Fruit fly (Drosophila melanogaster) whole organism, embryonic: ENCODE measurements around the gene Rip11.

Experiments used
- ATbp ChIP-seq: fragments of 200-800 bp; sonication (Bioruptor generic); optimal IDR thresholded peaks from 2 replicates; lab custom pipeline; 2017; ENCODE audit warnings: missing biosample characterization, mild to moderate bottlenecking, missing genetic modification characterization, missing genetic modification reagents
- Adf1 ChIP-seq: fragments of 200-800 bp; sonication (Bioruptor generic); IDR thresholded peaks from 2 replicates; pipeline ENCODE4 v1.3.6; 2022; ENCODE audit warnings: missing biosample characterization, missing genetic modification characterization
- Bdp1 ChIP-seq: fragments of 200-800 bp; sonication (Bioruptor generic); optimal IDR thresholded peaks from 3 replicates; lab custom pipeline; 2016; ENCODE audit warnings: missing biosample characterization, missing genetic modification characterization
- Blimp-1 ChIP-seq: fragments of 200-800 bp; sonication (Bioruptor generic); optimal IDR thresholded peaks from 3 replicates; lab custom pipeline; 2018; ENCODE audit warnings: missing biosample characterization, missing genetic modification characterization, mild to moderate bottlenecking, moderate library complexity, missing genetic modification reagents
- BtbVII ChIP-seq: fragments of 200-800 bp; sonication (Bioruptor generic); optimal IDR thresholded peaks from 3 replicates; lab custom pipeline; 2017; ENCODE audit warnings: missing biosample characterization, mild to moderate bottlenecking, missing genetic modification characterization
- CG10366 ChIP-seq: fragments of 200-800 bp; sonication (Bioruptor generic); IDR thresholded peaks from 2 replicates; pipeline ENCODE4 v1.3.6; 2022; ENCODE audit warnings: missing biosample characterization, missing genetic modification characterization
- CG11093 ChIP-seq: fragments of 200-800 bp; sonication (Bioruptor generic); IDR thresholded peaks from 3 replicates; pipeline ENCODE4 v1.3.6; 2022; ENCODE audit warnings: missing biosample characterization, missing genetic modification characterization
- CG12219 ChIP-seq: fragments of 200-800 bp; sonication (Bioruptor generic); optimal IDR thresholded peaks from 3 replicates; lab custom pipeline; 2018; ENCODE audit warnings: missing biosample characterization, mild to moderate bottlenecking, missing genetic modification characterization
- CG12769 ChIP-seq: fragments of 200-800 bp; sonication (Bioruptor generic); optimal IDR thresholded peaks from 2 replicates; lab custom pipeline; 2019; ENCODE audit warnings: missing biosample characterization, mild to moderate bottlenecking, missing genetic modification characterization, moderate library complexity
- CG13424 ChIP-seq: fragments of 200-800 bp; sonication (Bioruptor generic); optimal IDR thresholded peaks from 2 replicates; lab custom pipeline; 2019; ENCODE audit warnings: missing biosample characterization, mild to moderate bottlenecking, missing genetic modification characterization, moderate library complexity
- CG13775 ChIP-seq: fragments of 200-800 bp; sonication (Bioruptor generic); optimal IDR thresholded peaks from 3 replicates; lab custom pipeline; 2017; ENCODE audit warnings: missing biosample characterization, mild to moderate bottlenecking, missing genetic modification characterization
- CG16863 ChIP-seq: fragments of 200-800 bp; sonication (Bioruptor generic); optimal IDR thresholded peaks from 3 replicates; lab custom pipeline; 2016; ENCODE audit warnings: missing biosample characterization, missing genetic modification characterization
- CG17361 ChIP-seq: fragments of 200-800 bp; sonication (Bioruptor generic); IDR thresholded peaks from 3 replicates; pipeline ENCODE4 v1.3.6; 2022; ENCODE audit warnings: missing biosample characterization, missing genetic modification characterization
- CG17912 ChIP-seq: fragments of 200-800 bp; sonication (Bioruptor generic); optimal IDR thresholded peaks from 2 replicates; lab custom pipeline; 2018; ENCODE audit warnings: missing biosample characterization, mild to moderate bottlenecking, missing genetic modification characterization
- CG18262 ChIP-seq: fragments of 200-800 bp; optimal IDR thresholded peaks from 3 replicates; lab custom pipeline; 2019; ENCODE audit warnings: missing biosample characterization, mild to moderate bottlenecking, missing genetic modification characterization, moderate library complexity
- CG2678 ChIP-seq: fragments of 200-800 bp; sonication (Bioruptor generic); optimal IDR thresholded peaks from 3 replicates; lab custom pipeline; 2019; ENCODE audit warnings: missing biosample characterization, mild to moderate bottlenecking, missing genetic modification characterization, moderate library complexity
- CG5180 ChIP-seq: fragments of 200-800 bp; sonication (Bioruptor generic); optimal IDR thresholded peaks from 3 replicates; lab custom pipeline; 2017; ENCODE audit warnings: missing biosample characterization, missing genetic modification characterization, mild to moderate bottlenecking, moderate library complexity, missing genetic modification reagents
- CG6689 ChIP-seq: fragments of 200-800 bp; sonication (Bioruptor generic); IDR thresholded peaks from 2 replicates; pipeline ENCODE4 v1.3.6; 2022; ENCODE audit warnings: missing biosample characterization, missing genetic modification characterization
- CG7372 ChIP-seq: fragments of 200-800 bp; sonication (Bioruptor generic); IDR thresholded peaks from 2 replicates; pipeline ENCODE4 v1.3.6; 2022; ENCODE audit warnings: missing biosample characterization, missing genetic modification characterization
- Camta ChIP-seq: fragments of 200-800 bp; sonication (Bioruptor generic); optimal IDR thresholded peaks from 2 replicates; lab custom pipeline; 2016; ENCODE audit warnings: missing biosample characterization, missing genetic modification characterization
- CoRest ChIP-seq: fragments of 200-800 bp; sonication (Bioruptor generic); optimal IDR thresholded peaks from 3 replicates; lab custom pipeline; 2018; ENCODE audit warnings: missing biosample characterization, mild to moderate bottlenecking, missing genetic modification characterization, moderate library complexity
- E2f1 ChIP-seq: fragments of 200-800 bp; sonication (Bioruptor generic); IDR thresholded peaks from 2 replicates; pipeline ENCODE4 v1.3.6; 2022; ENCODE audit warnings: missing biosample characterization, missing genetic modification characterization
- ERR ChIP-seq: fragments of 200-800 bp; sonication (Bioruptor generic); optimal IDR thresholded peaks from 2 replicates; lab custom pipeline; 2016; ENCODE audit warnings: missing biosample characterization, missing genetic modification characterization
- HLH54F ChIP-seq: fragments of 200-800 bp; sonication (Bioruptor generic); optimal IDR thresholded peaks from 3 replicates; lab custom pipeline; 2016; ENCODE audit warnings: missing biosample characterization, missing genetic modification characterization
- Hand ChIP-seq: fragments of 200-800 bp; sonication (Bioruptor generic); optimal IDR thresholded peaks from 2 replicates; lab custom pipeline; 2017; ENCODE audit warnings: mild to moderate bottlenecking, missing biosample characterization, missing genetic modification reagents, missing genetic modification characterization
- Nf-YA ChIP-seq: fragments of 200-800 bp; sonication (Bioruptor generic); IDR thresholded peaks from 2 replicates; pipeline ENCODE4 v1.3.6; 2022; ENCODE audit warnings: missing biosample characterization, missing genetic modification characterization
- Opbp ChIP-seq: fragments of 200-800 bp; sonication (Bioruptor generic); IDR thresholded peaks from 3 replicates; pipeline ENCODE4 v1.3.6; 2022; ENCODE audit warnings: missing biosample characterization, missing genetic modification characterization; ENCODE audit not compliant: partially characterized antibody
- Rfx ChIP-seq: fragments of 200-800 bp; sonication (Bioruptor generic); IDR thresholded peaks from 2 replicates; pipeline ENCODE4 v1.3.6; 2022; ENCODE audit warnings: missing biosample characterization, missing genetic modification characterization
- Sox102F ChIP-seq: fragments of 200-800 bp; sonication (Bioruptor generic); optimal IDR thresholded peaks from 2 replicates; lab custom pipeline; 2018; ENCODE audit warnings: missing biosample characterization, mild to moderate bottlenecking, missing genetic modification characterization, moderate library complexity
- Tbp ChIP-seq: fragments of >200 bp; optimal IDR thresholded peaks from 2 replicates; lab custom pipeline; 2018; ENCODE audit warnings: missing biosample characterization, missing genetic modification characterization
- Usf ChIP-seq: fragments of 200-800 bp; sonication (Bioruptor generic); optimal IDR thresholded peaks from 2 replicates; lab custom pipeline; 2017; ENCODE audit warnings: missing genotype, missing biosample characterization, missing genetic modification characterization
- abd-A ChIP-seq: fragments of 200-800 bp; sonication (Bioruptor generic); optimal IDR thresholded peaks from 3 replicates; lab custom pipeline; 2019; ENCODE audit warnings: missing biosample characterization, mild to moderate bottlenecking, missing genetic modification characterization, moderate library complexity
- bsh ChIP-seq, 2 experiments: fragments of 200-800 bp; sonication (Bioruptor generic); optimal IDR thresholded peaks; 2 replicates each; lab custom pipeline; 2017 to 2018; ENCODE audit warnings: mild to moderate bottlenecking in 2 of 2, missing biosample characterization in 2 of 2, missing genetic modification characterization in 2 of 2, moderate library complexity in 1 of 2
- cato ChIP-seq: fragments of 200-800 bp; sonication (Bioruptor generic); optimal IDR thresholded peaks from 2 replicates; lab custom pipeline; 2016; ENCODE audit warnings: missing biosample characterization, missing genetic modification characterization, borderline replicate concordance
- cg ChIP-seq: fragments of 200-800 bp; sonication (Bioruptor generic); optimal IDR thresholded peaks from 3 replicates; lab custom pipeline; 2019; ENCODE audit warnings: missing biosample characterization, mild to moderate bottlenecking, missing genetic modification characterization, moderate library complexity
- chinmo ChIP-seq: fragments of 200-800 bp; sonication (Bioruptor generic); IDR thresholded peaks from 4 replicates; pipeline ENCODE4 v1.3.6; 2022; ENCODE audit warnings: missing biosample characterization, missing genetic modification characterization; ENCODE audit not compliant: partially characterized antibody
- dysf ChIP-seq: fragments of 200-800 bp; sonication (Bioruptor generic); IDR thresholded peaks from 3 replicates; pipeline ENCODE4 v1.3.6; 2022; ENCODE audit warnings: missing biosample characterization, missing genetic modification characterization
- gce ChIP-seq: fragments of 200-800 bp; sonication (Bioruptor generic); IDR thresholded peaks from 3 replicates; pipeline ENCODE4 v1.3.6; 2022; ENCODE audit warnings: missing biosample characterization, missing genetic modification characterization
- grn ChIP-seq: fragments of 200-800 bp; sonication (Bioruptor generic); optimal IDR thresholded peaks from 3 replicates; lab custom pipeline; 2017; ENCODE audit warnings: missing biosample characterization, missing genetic modification characterization
- gsb ChIP-seq: fragments of 200-800 bp; sonication (Bioruptor generic); IDR thresholded peaks from 2 replicates; pipeline ENCODE4 v1.3.6; 2022; ENCODE audit warnings: missing biosample characterization, missing genetic modification characterization
- hb ChIP-seq: fragments of 200-800 bp; sonication (Bioruptor generic); IDR thresholded peaks from 3 replicates; pipeline ENCODE4 v1.3.6; 2022; ENCODE audit warnings: missing biosample characterization, missing genetic modification characterization; ENCODE audit not compliant: partially characterized antibody
- ind ChIP-seq: fragments of 200-800 bp; sonication (Bioruptor generic); optimal IDR thresholded peaks from 3 replicates; lab custom pipeline; 2016; ENCODE audit warnings: missing biosample characterization, missing genetic modification characterization
- ken ChIP-seq: fragments of 200-800 bp; sonication (Bioruptor generic); IDR thresholded peaks from 3 replicates; pipeline ENCODE4 v1.3.6; 2022; ENCODE audit warnings: missing biosample characterization, missing genetic modification characterization
- kni ChIP-seq: fragments of 200-800 bp; sonication (Bioruptor generic); optimal IDR thresholded peaks from 3 replicates; lab custom pipeline; 2017; ENCODE audit warnings: mild to moderate bottlenecking, missing biosample characterization, missing genetic modification reagents, missing genetic modification characterization
- lmd ChIP-seq: fragments of 200-800 bp; sonication (Bioruptor generic); IDR thresholded peaks from 2 replicates; pipeline ENCODE4 v1.3.6; 2022; ENCODE audit warnings: missing biosample characterization, missing genetic modification characterization
- nmo ChIP-seq: fragments of 200-800 bp; sonication (Bioruptor generic); optimal IDR thresholded peaks from 2 replicates; lab custom pipeline; 2018; ENCODE audit warnings: missing biosample characterization, mild to moderate bottlenecking, missing genetic modification characterization, moderate library complexity
- oc ChIP-seq: fragments of 200-800 bp; sonication (Bioruptor generic); optimal IDR thresholded peaks from 2 replicates; lab custom pipeline; 2018; ENCODE audit warnings: missing biosample characterization, mild to moderate bottlenecking, missing genetic modification characterization, moderate library complexity
- phol ChIP-seq: fragments of 200-800 bp; sonication (Bioruptor generic); optimal IDR thresholded peaks from 3 replicates; lab custom pipeline; 2018; ENCODE audit warnings: missing biosample characterization, mild to moderate bottlenecking, missing genetic modification characterization, moderate library complexity
- slbo ChIP-seq: fragments of 200-800 bp; sonication (Bioruptor generic); IDR thresholded peaks from 2 replicates; pipeline ENCODE4 v1.3.6; 2022; ENCODE audit warnings: missing biosample characterization, missing genetic modification characterization
- tin ChIP-seq: fragments of 200-800 bp; sonication (Bioruptor generic); optimal IDR thresholded peaks from 3 replicates; lab custom pipeline; 2016; ENCODE audit warnings: missing biosample characterization, missing genetic modification characterization
- vvl ChIP-seq: fragments of 200-800 bp; sonication (Bioruptor generic); IDR thresholded peaks from 2 replicates; pipeline ENCODE4 v1.3.6; 2022; ENCODE audit warnings: missing biosample characterization, missing genetic modification characterization

The Rip11 gene

dm6 chrX:18669811-18670477 lies 22.5 kb upstream of the Rip11 start (continued):
- TF ChIP-seq Sox102F (GFP tag; lab: Kevin White, UChicago) = peak; percentile 31
- TF ChIP-seq Hand = no peak
- TF ChIP-seq slbo = 0 out of 2 replicates have a peak, but pooled peaks have one; percentile 22
- peak; percentile 25 for TF ChIP-seq nmo (GFP tag; lab: Kevin White, UChicago)
- TF ChIP-seq vvl (GFP tag; lab: Robert Waterston, UW) = peak; percentile 57
- TF ChIP-seq phol (tag; lab: Kevin White, UChicago) = peak; percentile 43
- TF ChIP-seq BtbVII (GFP tag; lab: Kevin White, UChicago) = no peak
- no peak for TF ChIP-seq hb (GFP tag; lab: Robert Waterston, UW)
- TF ChIP-seq ATbp = peak; percentile 36
- peak; percentile 20 for TF ChIP-seq grn (GFP tag; lab: Kevin White, UChicago)
- no peak for TF ChIP-seq CG13775 (GFP tag; lab: Kevin White, UChicago)
- TF ChIP-seq bsh (GFP tag; optimal IDR thresholded peaks at IDR 0.05; lab: Kevin White, UChicago) = peak in 1 of 2 experiments; percentile 35
- no peak for TF ChIP-seq cato
- TF ChIP-seq CG17361 (GFP tag; lab: Robert Waterston, UW) = peak; percentile 48; the same call in 1 of the 3 replicates
- TF ChIP-seq gce (GFP tag; lab: Robert Waterston, UW) = no peak
- TF ChIP-seq CoRest = peak; percentile 59
- TF ChIP-seq tin (GFP tag; lab: Kevin White, UChicago) = no peak
- TF ChIP-seq Opbp = no peak
- TF ChIP-seq Rfx (GFP tag; lab: Robert Waterston, UW) = peak; percentile 29; the same call in 1 of the 2 replicates
- TF ChIP-seq CG12219 (GFP tag; lab: Kevin White, UChicago) = peak; percentile 11
- TF ChIP-seq ERR = no peak
- TF ChIP-seq Blimp-1 (GFP tag; lab: Kevin White, UChicago) = peak; percentile 4
- TF ChIP-seq CG6689 (GFP tag; lab: Robert Waterston, UW) = peak; percentile 69
- TF ChIP-seq Nf-YA (GFP tag; lab: Robert Waterston, UW) = no peak
- 0 out of 2 replicates have a peak, but pooled peaks have one; percentile 21 for TF ChIP-seq E2f1 (GFP tag; lab: Robert Waterston, UW)
- TF ChIP-seq lmd (GFP tag; lab: Robert Waterston, UW) = peak; percentile 54
- TF ChIP-seq CG13424 (tag; lab: Kevin White, UChicago) = peak; percentile 36
- TF ChIP-seq dysf (GFP tag; lab: Robert Waterston, UW) = peak; percentile 70
- peak; percentile 45; the same call in 1 of the 2 replicates for TF ChIP-seq CG10366 (GFP tag; lab: Robert Waterston, UW)
- 0 out of 4 replicates have a peak, but pooled peaks have one; percentile 24 for TF ChIP-seq chinmo
- no peak for TF ChIP-seq Usf (GFP tag; lab: Kevin White, UChicago)
- no peak for TF ChIP-seq Bdp1 (GFP tag; lab: Kevin White, UChicago)
- TF ChIP-seq CG17912 (GFP tag; lab: Kevin White, UChicago) = no peak
- peak; percentile 49 for TF ChIP-seq CG2678 (tag; lab: Kevin White, UChicago)
- TF ChIP-seq CG18262 (tag; lab: Kevin White, UChicago) = peak; percentile 46
- no peak for TF ChIP-seq HLH54F (GFP tag; lab: Kevin White, UChicago)
- 0 out of 2 replicates have a peak, but pooled peaks have one; percentile 11 for TF ChIP-seq CG7372 (GFP tag; lab: Robert Waterston, UW)
- TF ChIP-seq CG11093 = peak; percentile 23; the same call in 1 of the 3 replicates
- TF ChIP-seq ken = no peak

dm6 chrX:18668293-18668692 lies 20.8 kb upstream of the Rip11 start:
- TF ChIP-seq gsb (GFP tag; lab: Robert Waterston, UW) (no peak), CG16863 (GFP tag; lab: Kevin White, UChicago) (no peak), Tbp (GFP tag; lab: Kevin White, UChicago) (no peak), CG5180 (GFP tag; lab: Kevin White, UChicago) (peak; percentile 84), ind (GFP tag; lab: Kevin White, UChicago) (no peak), Adf1 (GFP tag; lab: Robert Waterston, UW) (peak; percentile 54), vvl (GFP tag; lab: Robert Waterston, UW) (peak; percentile 61; the same call in 1 of the 2 replicates), oc (peak; percentile 16), Camta (no peak), kni (GFP tag; lab: Kevin White, UChicago) (peak; percentile 9), cg (peak; percentile 79), abd-A (tag; lab: Kevin White, UChicago) (peak; percentile 58), CG12769 (tag; lab: Kevin White, UChicago) (peak; percentile 25)
